Worm (Caenorhabditis elegans) whole organism, L1 larva: ENCODE data around the gene eri-3.

Source experiments
- C04F5.9 ChIP-seq: sonication (generic microtip); optimal IDR thresholded peaks from 2 replicates; lab custom pipeline; 2016; ENCODE audit warnings: missing genetic modification characterization, missing compliant biosample characterization
- C34B4.2 ChIP-seq: sonication (generic microtip); optimal IDR thresholded peaks from 2 replicates; lab custom pipeline; 2017; ENCODE audit warnings: mild to moderate bottlenecking, missing genetic modification characterization, missing compliant biosample characterization
- F16B12.6 ChIP-seq: fragments of 150-350 bp; optimal IDR thresholded peaks from 2 replicates; lab custom pipeline; 2014; ENCODE audit warnings: missing biosample characterization, missing genetic modification characterization
- aha-1 ChIP-seq: fragments of 150-350 bp; optimal IDR thresholded peaks from 2 replicates; lab custom pipeline; 2014; ENCODE audit warnings: missing biosample characterization, missing genetic modification characterization
- aly-2 ChIP-seq: fragments of 150-350 bp; optimal IDR thresholded peaks from 2 replicates; lab custom pipeline; 2014; ENCODE audit warnings: missing biosample characterization, missing genetic modification characterization
- ama-1 ChIP-seq: fragments of 150-350 bp; optimal IDR thresholded peaks from 2 replicates; lab custom pipeline; 2014
- blmp-1 ChIP-seq: fragments of 150-350 bp; optimal IDR thresholded peaks from 2 replicates; lab custom pipeline; 2014; ENCODE audit warnings: missing biosample characterization, missing genetic modification characterization
- ceh-63 ChIP-seq: fragments of 200-800 bp; sonication (Bioruptor generic); optimal IDR thresholded peaks from 2 replicates; lab custom pipeline; 2018; ENCODE audit warnings: mild to moderate bottlenecking, missing genetic modification characterization, missing compliant biosample characterization
- ceh-82 ChIP-seq, 3 experiments: fragments of 150-350 bp in 1 of 3; sonication (generic microtip) in 2 of 3; optimal IDR thresholded peaks; 2 replicates each; lab custom pipeline; 2014 to 2017; ENCODE audit warnings: missing biosample characterization in 3 of 3, missing genetic modification characterization in 3 of 3
- ceh-90 ChIP-seq: sonication (generic microtip); optimal IDR thresholded peaks from 2 replicates; lab custom pipeline; 2016; ENCODE audit warnings: missing genetic modification characterization, missing compliant biosample characterization
- dpl-1 ChIP-seq, 3 experiments: fragments of 150-350 bp in 2 of 3; sonication (generic microtip) in 1 of 3; optimal IDR thresholded peaks; 2 replicates each; lab custom pipeline; 2014 to 2017; ENCODE audit warnings: missing biosample characterization in 3 of 3, missing genetic modification characterization in 3 of 3, missing genetic modification reagents in 3 of 3
- efl-1 ChIP-seq, 4 experiments: fragments of 150-350 bp; optimal IDR thresholded peaks in 3 of 4; peaks in 1 of 4; 1 replicate in 1 of 4; 2 replicates in 3 of 4; lab custom pipeline; 2014; ENCODE audit warnings: missing biosample characterization in 2 of 4, missing genetic modification characterization in 2 of 4, missing genetic modification reagents in 2 of 4
- efl-3 ChIP-seq: fragments of 200-800 bp; sonication (Bioruptor generic); optimal IDR thresholded peaks from 2 replicates; lab custom pipeline; 2018; ENCODE audit warnings: mild to moderate bottlenecking, missing genetic modification characterization, missing compliant biosample characterization
- egl-27 ChIP-seq, 2 experiments: fragments of 150-350 bp in 1 of 2; sonication (generic microtip); optimal IDR thresholded peaks; 3 replicates each; lab custom pipeline; 2017 to 2018; ENCODE audit warnings: missing biosample characterization in 2 of 2, missing genetic modification characterization in 2 of 2, missing genetic modification reagents in 2 of 2
- elt-2 ChIP-seq: sonication (generic microtip); optimal IDR thresholded peaks from 2 replicates; lab custom pipeline; 2016; ENCODE audit warnings: missing genetic modification characterization, mild to moderate bottlenecking, inconsistent platforms, missing compliant biosample characterization, missing genetic modification reagents
- ets-5 ChIP-seq: fragments of 200-800 bp; sonication (Bioruptor generic); IDR thresholded peaks from 2 replicates; pipeline ENCODE4 v1.3.6; 2022; ENCODE audit warnings: missing genetic modification characterization, missing compliant biosample characterization
- fkh-4 ChIP-seq: sonication (generic microtip); optimal IDR thresholded peaks from 2 replicates; lab custom pipeline; 2016; ENCODE audit warnings: missing compliant biosample characterization, missing genetic modification characterization, borderline replicate concordance
- fos-1 ChIP-seq: fragments of 150-350 bp; optimal IDR thresholded peaks from 2 replicates; lab custom pipeline; 2014; ENCODE audit warnings: missing biosample characterization, missing genetic modification characterization
- hlh-17 ChIP-seq: fragments of 200-800 bp; sonication (Bioruptor generic); optimal IDR thresholded peaks from 2 replicates; lab custom pipeline; 2018; ENCODE audit warnings: missing genetic modification characterization, mild to moderate bottlenecking, missing compliant biosample characterization, moderate library complexity, borderline replicate concordance
- hpl-2 ChIP-seq: fragments of 150-350 bp; optimal IDR thresholded peaks from 2 replicates; lab custom pipeline; 2014; ENCODE audit warnings: missing biosample characterization, missing genetic modification reagents, missing genetic modification characterization
- irx-1 ChIP-seq: sonication (generic microtip); optimal IDR thresholded peaks from 2 replicates; lab custom pipeline; 2016; ENCODE audit warnings: missing genetic modification characterization, missing compliant biosample characterization
- jun-1 ChIP-seq: fragments of 150-350 bp; optimal IDR thresholded peaks from 2 replicates; lab custom pipeline; 2014; ENCODE audit warnings: missing biosample characterization, missing genetic modification reagents, missing genetic modification characterization
- lin-13 ChIP-seq: fragments of 150-350 bp; optimal IDR thresholded peaks from 2 replicates; lab custom pipeline; 2014; ENCODE audit warnings: missing biosample characterization, missing genetic modification reagents, missing genetic modification characterization
- lin-14 ChIP-seq: fragments of 200-800 bp; sonication (Bioruptor generic); optimal IDR thresholded peaks from 2 replicates; lab custom pipeline; 2018; ENCODE audit warnings: mild to moderate bottlenecking, missing genetic modification characterization, moderate library complexity, missing compliant biosample characterization
- lin-39 ChIP-seq: fragments of 150-350 bp; optimal IDR thresholded peaks from 2 replicates; lab custom pipeline; 2014; ENCODE audit warnings: missing biosample characterization, missing genetic modification reagents, missing genetic modification characterization
- lir-3 ChIP-seq: sonication (generic microtip); optimal IDR thresholded peaks from 2 replicates; lab custom pipeline; 2016; ENCODE audit warnings: mild to moderate bottlenecking, missing genetic modification characterization, moderate library complexity, missing compliant biosample characterization; ENCODE audit not compliant: poor library complexity
- lsy-2 ChIP-seq, 2 experiments: fragments of 150-350 bp; optimal IDR thresholded peaks; 2 replicates each; lab custom pipeline; 2014; ENCODE audit warnings: missing biosample characterization in 2 of 2, missing genetic modification characterization in 2 of 2
- mef-2 ChIP-seq: fragments of 150-350 bp; optimal IDR thresholded peaks from 2 replicates; lab custom pipeline; 2014; ENCODE audit warnings: missing biosample characterization, missing genetic modification characterization
- mep-1 ChIP-seq: fragments of 150-350 bp; optimal IDR thresholded peaks from 2 replicates; lab custom pipeline; 2014; ENCODE audit warnings: missing biosample characterization, missing genetic modification characterization
- nhr-11 ChIP-seq: fragments of 150-350 bp; optimal IDR thresholded peaks from 2 replicates; lab custom pipeline; 2014; ENCODE audit warnings: missing biosample characterization, missing genetic modification characterization
- nhr-19 ChIP-seq: fragments of 200-800 bp; sonication (Bioruptor generic); conservative IDR thresholded peaks from 2 replicates; pipeline ENCODE4 v1.3.6; 2022; ENCODE audit warnings: missing genetic modification characterization, missing compliant biosample characterization
- nhr-20 ChIP-seq: sonication (generic microtip); optimal IDR thresholded peaks from 2 replicates; lab custom pipeline; 2016; ENCODE audit warnings: mild to moderate bottlenecking, missing genetic modification characterization, missing compliant biosample characterization
- nhr-47 ChIP-seq: sonication (generic microtip); optimal IDR thresholded peaks from 2 replicates; lab custom pipeline; 2016; ENCODE audit warnings: mild to moderate bottlenecking, missing genetic modification characterization, moderate library complexity, missing compliant biosample characterization
- nhr-71 ChIP-seq: sonication (generic microtip); optimal IDR thresholded peaks from 2 replicates; lab custom pipeline; 2016; ENCODE audit warnings: mild to moderate bottlenecking, missing genetic modification characterization, moderate library complexity, missing compliant biosample characterization
- nhr-76 ChIP-seq: sonication (generic microtip); optimal IDR thresholded peaks from 2 replicates; lab custom pipeline; 2017; ENCODE audit warnings: missing biosample characterization, missing genetic modification characterization
- nhr-84 ChIP-seq: sonication (generic microtip); optimal IDR thresholded peaks from 2 replicates; lab custom pipeline; 2017; ENCODE audit warnings: missing biosample characterization, missing genetic modification characterization
- nhr-90 ChIP-seq: sonication (generic microtip); optimal IDR thresholded peaks from 2 replicates; lab custom pipeline; 2016; ENCODE audit warnings: mild to moderate bottlenecking, missing genetic modification characterization, missing compliant biosample characterization; ENCODE audit not compliant: poor library complexity
- rnt-1 ChIP-seq: sonication (generic microtip); optimal IDR thresholded peaks from 2 replicates; lab custom pipeline; 2016; ENCODE audit warnings: mild to moderate bottlenecking, missing genetic modification characterization, moderate library complexity, missing compliant biosample characterization
- skn-1 ChIP-seq: fragments of 150-350 bp; optimal IDR thresholded peaks from 2 replicates; lab custom pipeline; 2014; ENCODE audit warnings: missing biosample characterization, missing genetic modification characterization
- snu-23 ChIP-seq: sonication (generic microtip); optimal IDR thresholded peaks from 2 replicates; lab custom pipeline; 2016; ENCODE audit warnings: missing genetic modification characterization, missing compliant biosample characterization
- sptf-1 ChIP-seq: fragments of 150-350 bp; optimal IDR thresholded peaks from 2 replicates; lab custom pipeline; 2014; ENCODE audit warnings: missing biosample characterization, missing genetic modification characterization
- unc-130 ChIP-seq: fragments of 150-350 bp; optimal IDR thresholded peaks from 2 replicates; lab custom pipeline; 2017; ENCODE audit warnings: missing biosample characterization, missing genetic modification characterization, inconsistent platforms
- zip-4 ChIP-seq: fragments of 200-800 bp; sonication (Bioruptor generic); optimal IDR thresholded peaks from 2 replicates; lab custom pipeline; 2018; ENCODE audit warnings: mild to moderate bottlenecking, missing genetic modification characterization, moderate library complexity, missing compliant biosample characterization
- ztf-11 ChIP-seq, 2 experiments: sonication (generic microtip); optimal IDR thresholded peaks; 2 replicates each; lab custom pipeline; 2016 to 2017; ENCODE audit warnings: missing genetic modification characterization in 2 of 2, missing biosample characterization in 1 of 2, missing compliant biosample characterization in 1 of 2

eri-3 gene

DNA sequence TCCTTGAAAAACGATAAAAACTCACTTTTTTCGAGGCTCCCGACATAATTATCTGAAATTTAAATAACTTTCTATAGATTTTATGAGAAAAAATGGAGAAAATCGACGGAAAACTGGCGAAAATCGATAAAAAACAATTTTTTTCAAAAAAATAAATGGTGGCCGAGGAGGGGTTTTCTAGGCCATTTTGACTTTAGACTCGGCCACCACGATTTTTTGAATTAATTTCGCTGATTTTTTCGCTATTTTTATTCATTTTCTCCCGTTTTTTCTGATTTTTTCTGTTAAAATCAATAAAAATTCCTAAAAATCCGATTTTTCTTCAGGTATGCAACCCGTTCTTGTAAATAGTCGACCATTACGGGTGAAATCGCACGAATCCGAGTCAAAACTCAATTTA, at the start of gene eri-3, which contains the start of gene sut-1:
eri-3 (plus strand) TSS at position 327 of the 400 bp plus-strand sequence.
sut-1 (minus strand) TSS at position 58 of the 400 bp plus-strand sequence.
- TF ChIP-seq ceh-90 (tag; lab: Kevin White, UChicago) (peak; percentile 56), dpl-1 (GFP tag; optimal IDR thresholded peaks at IDR 0.05; lab: Kevin White, UChicago) (peak in 1 of 3 experiments; percentile 28), hpl-2 (no peak), efl-1 (optimal IDR thresholded peaks at IDR 0.05; lab: Kevin White, UChicago) (peak in 1 of 2 experiments; percentile 8), efl-1 (GFP tag; optimal IDR thresholded peaks at IDR 0.05 in 1 of 2; lab: Kevin White, UChicago) (peak; percentile 38 to 82), rnt-1 (tag; lab: Kevin White, UChicago) (peak; percentile 52), mep-1 (tag; lab: Kevin White, UChicago) (peak; percentile 1)

DNA sequence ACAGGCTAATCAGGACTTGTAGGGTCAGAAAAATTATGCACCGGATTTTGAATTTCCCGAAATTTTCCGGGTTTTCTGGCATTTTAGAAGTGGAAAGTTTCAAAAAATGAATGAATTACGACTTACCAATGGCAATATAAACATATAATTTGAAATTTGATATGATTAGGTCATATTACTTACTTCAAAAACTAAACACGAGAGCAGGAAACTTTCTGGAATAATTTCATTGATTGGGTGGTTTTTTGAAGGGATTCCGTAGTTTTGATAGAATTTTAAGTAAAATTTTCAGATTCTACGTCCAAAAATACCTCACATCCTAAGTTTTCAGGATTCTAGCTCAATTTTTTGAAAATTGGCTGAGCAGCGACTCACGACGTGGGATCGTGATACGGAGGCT, 47.9 kb upstream of the eri-3 start, which contains the start of gene K02E7.11:
K02E7.11 (minus strand) TSS at position 101 of the 400 bp plus-strand sequence.
- TF ChIP-seq irx-1: no peak

DNA sequence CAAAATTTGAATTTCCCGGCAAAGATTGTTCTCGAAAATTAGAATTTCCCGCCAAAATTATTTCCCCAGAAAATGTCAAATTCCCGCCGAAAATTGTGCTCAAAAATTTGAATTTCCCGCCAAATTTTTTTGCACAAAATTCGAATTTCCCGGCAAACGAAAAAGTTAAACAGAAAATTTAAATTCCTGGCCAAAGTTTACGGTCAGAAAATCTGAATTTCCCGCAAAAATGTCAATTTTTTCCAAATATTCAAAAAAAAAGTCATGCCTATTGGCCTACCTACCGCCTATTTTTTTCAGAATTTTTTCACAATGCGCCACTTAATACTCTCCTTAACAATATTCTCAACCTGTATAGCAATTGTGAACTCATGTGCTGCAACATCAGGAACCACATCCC, 40.5 kb upstream of the eri-3 start, which contains the start of gene K02E7.1:
K02E7.1 (plus strand) TSS at position 301 of the 400 bp plus-strand sequence.
- no peak for TF ChIP-seq C04F5.9 (tag; lab: Kevin White, UChicago)
- TF ChIP-seq efl-1 (optimal IDR thresholded peaks at IDR 0.05; lab: Kevin White, UChicago): no peak
- TF ChIP-seq efl-1 (GFP tag; optimal IDR thresholded peaks at IDR 0.05 in 1 of 2; lab: Kevin White, UChicago): no peak
- no peak for TF ChIP-seq nhr-11
- no peak for TF ChIP-seq irx-1
- TF ChIP-seq nhr-71: no peak
- no peak for TF ChIP-seq aly-2 (tag; lab: Kevin White, UChicago)
- no peak for TF ChIP-seq elt-2 (tag; lab: Kevin White, UChicago)
- TF ChIP-seq efl-3: no peak
- TF ChIP-seq ceh-82 (tag; optimal IDR thresholded peaks at IDR 0.05; lab: Kevin White, UChicago): no peak
- no peak for TF ChIP-seq lin-13 (GFP tag; lab: Kevin White, UChicago)
- no peak for TF ChIP-seq ets-5 (GFP tag; lab: Robert Waterston, UW)
- no peak for TF ChIP-seq nhr-90 (tag; lab: Kevin White, UChicago)
- TF ChIP-seq snu-23: no peak
- TF ChIP-seq mep-1 (tag; lab: Kevin White, UChicago): no peak
- TF ChIP-seq nhr-47 (tag; lab: Kevin White, UChicago): no peak
- no peak for TF ChIP-seq ztf-11 (tag; optimal IDR thresholded peaks at IDR 0.05; lab: Kevin White, UChicago)
- TF ChIP-seq lir-3 (tag; lab: Kevin White, UChicago): no peak
- no peak for TF ChIP-seq C34B4.2
- no peak for TF ChIP-seq sptf-1 (tag; lab: Kevin White, UChicago)
- no peak for TF ChIP-seq ama-1 (lab: Kevin White, UChicago)

DNA sequence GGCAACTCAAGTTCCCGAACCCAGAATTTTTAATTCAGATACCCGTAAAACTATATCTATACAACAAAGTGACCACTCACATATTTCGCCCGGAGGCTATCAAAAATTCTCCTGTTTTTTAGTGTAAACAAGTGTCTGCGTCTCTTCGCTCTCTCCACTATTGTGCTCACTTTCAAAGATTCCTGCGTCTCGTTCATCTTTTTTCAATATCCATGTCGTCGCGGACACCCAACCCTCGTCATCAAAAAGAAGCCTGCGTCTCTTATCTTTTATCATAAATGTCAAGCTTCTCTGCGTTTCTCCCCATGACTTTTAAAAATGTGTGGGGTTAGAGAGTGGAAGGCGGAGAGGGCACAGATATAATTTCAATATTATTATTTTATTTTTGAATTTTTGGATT, 38.4 kb upstream of the eri-3 start:
- TF ChIP-seq lin-39 (peak; percentile 26), lsy-2 (tag; optimal IDR thresholded peaks at IDR 0.05; lab: Kevin White, UChicago) (peak; percentile 68 to 73), ceh-82 (tag; optimal IDR thresholded peaks at IDR 0.05; lab: Kevin White, UChicago) (peak; percentile 40 to 62 (median 45)), skn-1 (tag; lab: Kevin White, UChicago) (peak; percentile 82), C04F5.9 (tag; lab: Kevin White, UChicago) (no peak), fos-1 (tag; lab: Kevin White, UChicago) (peak; percentile 40), elt-2 (tag; lab: Kevin White, UChicago) (no peak), unc-130 (tag; lab: Kevin White, UChicago) (peak; percentile 8), nhr-20 (tag; lab: Kevin White, UChicago) (peak; percentile 61), blmp-1 (peak; percentile 23), zip-4 (GFP tag; lab: Kevin White, UChicago) (no peak), hlh-17 (GFP tag; lab: Kevin White, UChicago) (no peak), F16B12.6 (tag; lab: Kevin White, UChicago) (no peak), irx-1 (peak; percentile 52), jun-1 (tag; lab: Kevin White, UChicago) (peak; percentile 30), nhr-19 (GFP tag; lab: Robert Waterston, UW) (peak; percentile 60), sptf-1 (tag; lab: Kevin White, UChicago) (no peak), aha-1 (tag; lab: Kevin White, UChicago) (no peak), nhr-47 (tag; lab: Kevin White, UChicago) (peak; percentile 65), lin-14 (GFP tag; lab: Kevin White, UChicago) (peak; percentile 91), nhr-76 (tag; lab: Kevin White, UChicago) (no peak), dpl-1 (GFP tag; optimal IDR thresholded peaks at IDR 0.05; lab: Kevin White, UChicago) (peak in 1 of 3 experiments; percentile 35), nhr-11 (peak; percentile 61), nhr-84 (tag; lab: Kevin White, UChicago) (no peak), egl-27 (tag; optimal IDR thresholded peaks at IDR 0.05; lab: Kevin White, UChicago) (peak in 1 of 2 experiments; percentile 16), fkh-4 (tag; lab: Kevin White, UChicago) (peak; percentile 30), mef-2 (tag; lab: Kevin White, UChicago) (peak; percentile 61), mep-1 (tag; lab: Kevin White, UChicago) (peak; percentile 59), ceh-63 (GFP tag; lab: Kevin White, UChicago) (no peak)
